Worm (Caenorhabditis elegans) whole organism, L3 larva: ENCODE measurements around the gene Y57G11B.3.

ENCODE experiments used
- ceh-82 ChIP-seq: fragments of 150-350 bp; optimal IDR thresholded peaks from 2 replicates; lab custom pipeline; 2014; ENCODE audit warnings: missing biosample characterization, missing genetic modification characterization
- daf-12 ChIP-seq: fragments of 150-350 bp; optimal IDR thresholded peaks from 2 replicates; lab custom pipeline; 2014; ENCODE audit warnings: missing biosample characterization, missing genetic modification reagents, missing genetic modification characterization
- elt-3 ChIP-seq, 3 experiments: fragments of 150-350 bp in 1 of 3; sonication (generic microtip) in 2 of 3; optimal IDR thresholded peaks; 2 replicates in 2 of 3; 4 replicates in 1 of 3; lab custom pipeline; 2014 to 2017; ENCODE audit warnings: missing biosample characterization in 3 of 3, missing genetic modification characterization in 3 of 3
- jun-1 ChIP-seq: fragments of 150-350 bp; optimal IDR thresholded peaks from 2 replicates; lab custom pipeline; 2014; ENCODE audit warnings: missing biosample characterization, missing genetic modification reagents, missing genetic modification characterization
- nhr-237 ChIP-seq: fragments of 150-350 bp; optimal IDR thresholded peaks from 2 replicates; lab custom pipeline; 2014; ENCODE audit warnings: missing biosample characterization, missing genetic modification characterization
- pha-4 ChIP-seq: fragments of 150-350 bp; optimal IDR thresholded peaks from 2 replicates; lab custom pipeline; 2014; ENCODE audit warnings: missing biosample characterization, missing genetic modification reagents, missing genetic modification characterization
- pqm-1 ChIP-seq: fragments of 150-350 bp; optimal IDR thresholded peaks from 2 replicates; lab custom pipeline; 2017; ENCODE audit warnings: missing biosample characterization, missing genetic modification characterization, inconsistent platforms
- skn-1 ChIP-seq: fragments of 150-350 bp; optimal IDR thresholded peaks from 2 replicates; lab custom pipeline; 2014; ENCODE audit warnings: missing biosample characterization, missing genetic modification characterization
- snpc-4 ChIP-seq: fragments of 150-350 bp; optimal IDR thresholded peaks from 2 replicates; lab custom pipeline; 2014; ENCODE audit warnings: missing biosample characterization, missing genetic modification characterization
- unc-62 ChIP-seq: fragments of 150-350 bp; sonication (generic microtip); optimal IDR thresholded peaks from 4 replicates; lab custom pipeline; 2014; ENCODE audit warnings: missing biosample characterization, missing genetic modification reagents, missing genetic modification characterization
- zag-1 ChIP-seq: fragments of 150-350 bp; optimal IDR thresholded peaks from 2 replicates; lab custom pipeline; 2014; ENCODE audit warnings: missing biosample characterization, missing genetic modification characterization
- ztf-11 ChIP-seq: fragments of 150-350 bp; optimal IDR thresholded peaks from 2 replicates; lab custom pipeline; 2014; ENCODE audit warnings: missing biosample characterization, missing genetic modification characterization
- ztf-4 ChIP-seq: fragments of 150-350 bp; optimal IDR thresholded peaks from 2 replicates; lab custom pipeline; 2014; ENCODE audit warnings: missing biosample characterization, missing genetic modification characterization

DNA sequence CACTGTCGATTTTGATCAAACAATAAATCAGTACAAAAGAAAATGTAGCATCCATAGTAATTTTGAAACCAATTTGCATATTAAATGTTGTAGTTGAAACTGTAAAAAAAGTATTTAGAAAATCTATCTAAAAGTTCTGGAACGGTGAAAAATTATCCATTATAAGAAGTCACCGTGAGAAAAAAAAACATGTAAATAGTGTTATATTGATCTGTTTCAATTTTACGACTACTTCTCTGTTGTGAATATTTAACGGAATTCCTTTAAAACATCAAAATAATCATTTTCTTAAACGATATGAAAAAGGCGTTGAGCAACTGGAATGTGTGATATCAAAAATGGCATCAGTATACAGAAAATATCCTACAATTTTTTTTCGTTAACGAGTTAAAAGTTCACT, 24.9 kb downstream of the Y57G11B.3 start, which contains the start of gene T27E7.9:
- TF ChIP-seq snpc-4 (tag; lab: Kevin White, UChicago), result no peak
- TF ChIP-seq pha-4 (tag; lab: Kevin White, UChicago), result no peak
- TF ChIP-seq daf-12 (tag; lab: Kevin White, UChicago), result no peak
- TF ChIP-seq ceh-82 (tag; lab: Kevin White, UChicago), result no peak
- no peak for TF ChIP-seq ztf-4
- no peak for TF ChIP-seq pqm-1
- no peak for TF ChIP-seq nhr-237
- no peak for TF ChIP-seq skn-1 (tag; lab: Kevin White, UChicago)
- no peak for TF ChIP-seq ztf-11
- TF ChIP-seq zag-1 (tag; lab: Kevin White, UChicago), result no peak
- TF ChIP-seq elt-3 (tag; optimal IDR thresholded peaks at IDR 0.05; lab: Kevin White, UChicago), result no peak
- TF ChIP-seq unc-62 (GFP tag; lab: Kevin White, UChicago), result no peak
- TF ChIP-seq jun-1 (tag; lab: Kevin White, UChicago), result no peak
